Worm (Caenorhabditis elegans): ENCODE measurements around the gene T22D1.5.

The T22D1.5 gene

DNA sequence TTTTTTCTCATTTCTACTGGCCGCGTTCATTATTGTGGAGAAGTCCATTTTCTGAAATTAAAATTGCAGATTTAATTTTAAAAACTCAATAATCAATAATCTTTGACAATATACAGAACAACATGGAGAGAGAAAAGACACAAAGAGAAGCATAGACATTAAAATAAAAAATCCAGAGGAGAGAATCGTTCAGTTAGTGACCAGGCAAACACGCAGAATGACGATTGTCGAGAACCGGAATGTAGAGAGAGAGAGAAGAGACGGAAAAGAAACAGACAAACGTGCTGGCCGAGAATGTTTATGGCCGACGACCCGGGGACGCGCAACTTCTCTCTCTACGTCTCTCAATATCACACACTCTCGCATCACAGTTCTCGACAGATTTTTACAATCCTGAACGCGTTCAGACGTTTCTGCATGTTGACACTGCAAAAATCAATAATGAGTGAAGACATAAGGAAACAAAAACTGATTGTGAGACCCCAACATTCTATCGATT is 16.1 kb upstream of the T22D1.5 start, which contains the start of the genes T05A12.3 and T05A12.4 (continued):
- no peak for TF ChIP-seq gei-17 (GFP tag; optimal IDR thresholded peaks at IDR 0.05)
- TF ChIP-seq D2030.7 (GFP tag; IDR thresholded peaks at IDR 0.05): peak; percentile 71
- no peak for TF ChIP-seq hmg-20 (GFP tag; IDR thresholded peaks at IDR 0.05)
- TF ChIP-seq egl-44 (GFP tag; IDR thresholded peaks at IDR 0.05): peak; percentile 56; the same call in 1 of the 2 replicates
- TF ChIP-seq Y53F4B.3 (GFP tag; IDR thresholded peaks at IDR 0.05): no peak
- peak; percentile 64 for TF ChIP-seq ZK185.1 (tag; optimal IDR thresholded peaks at IDR 0.05; ENCODE audit: poor library complexity, severe bottlenecking)
- TF ChIP-seq F23B12.7 (tag; optimal IDR thresholded peaks at IDR 0.05; ENCODE audit: insufficient read depth): peak; percentile 36
- TF ChIP-seq hrde-1 (tag; optimal IDR thresholded peaks at IDR 0.05; ENCODE audit: borderline replicate concordance): no peak
- TF ChIP-seq B0261.1 (tag; optimal IDR thresholded peaks at IDR 0.05): no peak
- TF ChIP-seq B0035.1 (tag; optimal IDR thresholded peaks at IDR 0.05): no peak
- no peak for TF ChIP-seq mcd-1 (GFP tag; IDR thresholded peaks at IDR 0.05)
- no peak for TF ChIP-seq ets-4 (GFP tag; optimal IDR thresholded peaks at IDR 0.05)
- no peak for TF ChIP-seq ccch-3 (GFP tag; optimal IDR thresholded peaks at IDR 0.05)
- TF ChIP-seq aptf-2 (GFP tag; conservative IDR thresholded peaks at IDR 0.05): 0 out of 2 replicates have a peak, but pooled peaks have one; percentile 35
- no peak for TF ChIP-seq snpc-1.3 (tag; optimal IDR thresholded peaks at IDR 0.05; ENCODE audit: insufficient read depth)
- TF ChIP-seq madf-8 (GFP tag; conservative IDR thresholded peaks at IDR 0.05): peak; percentile 58
- TF ChIP-seq him-1 (tag; optimal IDR thresholded peaks at IDR 0.05): no peak
- no peak for TF ChIP-seq mxl-1 (tag; optimal IDR thresholded peaks at IDR 0.05)
- TF ChIP-seq F57C9.4 (tag; optimal IDR thresholded peaks at IDR 0.05): no peak
- no peak for TF ChIP-seq hlh-12 (tag; optimal IDR thresholded peaks at IDR 0.05)
- TF ChIP-seq K11D2.4 (GFP tag; IDR thresholded peaks at IDR 0.05): no peak
- TF ChIP-seq die-1 (tag; optimal IDR thresholded peaks at IDR 0.05): no peak
- no peak; the same call in none of the 2 replicates for TF ChIP-seq rcor-1 (GFP tag; IDR thresholded peaks at IDR 0.05)
- no peak for TF ChIP-seq pha-4 (tag; optimal IDR thresholded peaks at IDR 0.05)
- no peak for TF ChIP-seq F55B11.4 (tag; optimal IDR thresholded peaks at IDR 0.05; ENCODE audit: borderline replicate concordance, insufficient read depth)
- TF ChIP-seq Y56A3A.18 (GFP tag; IDR thresholded peaks at IDR 0.05): no peak
- TF ChIP-seq nhr-80 (tag; optimal IDR thresholded peaks at IDR 0.05): peak; percentile 22
- TF ChIP-seq fkh-3 (tag; optimal IDR thresholded peaks at IDR 0.05): no peak
- TF ChIP-seq cebp-2 (GFP tag; IDR thresholded peaks at IDR 0.05): no peak
- no peak for TF ChIP-seq somi-1 (GFP tag; optimal IDR thresholded peaks at IDR 0.05)

DNA sequence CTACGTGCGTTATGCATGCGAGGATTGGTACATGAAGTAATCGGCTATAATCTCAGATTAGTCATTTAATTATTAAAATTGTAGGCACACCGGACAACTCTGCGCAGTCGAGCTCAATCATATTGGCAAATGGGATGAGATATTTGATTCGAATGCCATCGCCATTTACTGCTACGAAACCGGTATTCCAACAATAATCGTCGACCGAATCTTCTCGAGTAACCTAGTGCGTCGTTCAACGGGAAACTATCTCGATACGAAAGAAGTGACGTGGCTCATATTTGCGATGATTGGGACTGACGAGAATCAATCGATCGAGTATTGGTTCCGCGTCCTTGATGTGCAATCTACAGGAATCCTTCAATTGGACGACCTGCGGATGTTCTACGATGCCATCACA is 856 bp downstream of the T22D1.5 start:
- TF ChIP-seq tlf-1 (GFP tag; optimal IDR thresholded peaks at IDR 0.05): no peak
- no peak for TF ChIP-seq hmg-20 (GFP tag; IDR thresholded peaks at IDR 0.05)
- no peak for TF ChIP-seq Y67H2A.10 (GFP tag; conservative IDR thresholded peaks at IDR 0.05)
- TF ChIP-seq F37B4.10 (GFP tag; IDR thresholded peaks at IDR 0.05): no peak
- no peak for TF ChIP-seq F33H1.4 (GFP tag; IDR thresholded peaks at IDR 0.05)
- TF ChIP-seq aptf-2 (GFP tag; conservative IDR thresholded peaks at IDR 0.05): no peak
- no peak for TF ChIP-seq hmg-1.2 (GFP tag; IDR thresholded peaks at IDR 0.05)
- no peak for TF ChIP-seq gei-17 (GFP tag; optimal IDR thresholded peaks at IDR 0.05)

DNA sequence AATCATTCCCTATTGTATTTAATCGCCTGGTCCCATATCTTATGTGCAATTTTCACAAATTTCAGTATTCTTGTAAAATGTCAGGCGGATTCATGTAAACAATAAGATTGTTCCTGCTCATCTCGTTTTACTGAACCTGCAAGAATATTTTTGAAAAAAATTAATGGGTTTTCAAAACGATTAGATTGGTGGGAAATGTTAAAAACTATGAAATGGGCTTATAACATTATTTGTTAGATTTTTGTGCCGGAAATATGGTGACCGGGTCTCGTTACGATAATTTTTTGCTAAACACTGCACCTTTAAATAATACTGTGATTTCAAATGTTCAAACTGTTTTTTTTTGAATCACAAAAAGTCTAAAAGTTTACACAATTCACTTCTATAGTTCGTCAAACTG is 1.7 kb downstream of the T22D1.5 start:
- TF ChIP-seq F33H1.4 (GFP tag; IDR thresholded peaks at IDR 0.05) (peak; percentile 41), F10E7.11 (tag; optimal IDR thresholded peaks at IDR 0.05) (no peak), Y56A3A.18 (GFP tag; IDR thresholded peaks at IDR 0.05) (0 out of 2 replicates have a peak, but pooled peaks have one; percentile 38), zim-3 (tag; optimal IDR thresholded peaks at IDR 0.05) (no peak), rec-8 (tag; optimal IDR thresholded peaks at IDR 0.05) (no peak), F49E8.2 (tag; optimal IDR thresholded peaks at IDR 0.05; ENCODE audit: insufficient read depth) (peak; percentile 18), Y95B8A.8 (GFP tag; IDR thresholded peaks at IDR 0.05) (peak; percentile 76; the same call in 1 of the 2 replicates), ztf-28 (GFP tag; IDR thresholded peaks at IDR 0.05) (no peak), bed-2 (GFP tag; IDR thresholded peaks at IDR 0.05) (no peak), lag-1 (GFP tag; IDR thresholded peaks at IDR 0.05) (no peak), Y53G8AR.9 (GFP tag; conservative IDR thresholded peaks at IDR 0.05) (0 out of 2 replicates have a peak, but pooled peaks have one; percentile 62), K12H6.12 (tag; optimal IDR thresholded peaks at IDR 0.05) (no peak), ceh-91 (GFP tag; IDR thresholded peaks at IDR 0.05) (no peak)
